Fruit fly (Drosophila melanogaster) whole organism, embryonic: ENCODE data around the gene Zif.

Source experiments
- Abd-B ChIP-seq: fragments of 200-800 bp; sonication (Bioruptor generic); optimal IDR thresholded peaks from 2 replicates; lab custom pipeline; 2018; ENCODE audit warnings: missing biosample characterization, mild to moderate bottlenecking, missing genetic modification characterization, moderate library complexity
- Antp ChIP-seq: fragments of 200-800 bp; sonication (Bioruptor generic); optimal IDR thresholded peaks from 3 replicates; lab custom pipeline; 2016; ENCODE audit warnings: missing biosample characterization, missing genetic modification characterization
- CG10979 ChIP-seq: fragments of 200-800 bp; sonication (Bioruptor generic); optimal IDR thresholded peaks from 2 replicates; lab custom pipeline; 2018; ENCODE audit warnings: missing biosample characterization, mild to moderate bottlenecking, missing genetic modification characterization, moderate library complexity
- CG13775 ChIP-seq: fragments of 200-800 bp; sonication (Bioruptor generic); optimal IDR thresholded peaks from 3 replicates; lab custom pipeline; 2017; ENCODE audit warnings: missing biosample characterization, mild to moderate bottlenecking, missing genetic modification characterization
- CG14965 ChIP-seq: fragments of 200-800 bp; sonication (Bioruptor generic); optimal IDR thresholded peaks from 2 replicates; lab custom pipeline; 2016; ENCODE audit warnings: missing biosample characterization, missing genetic modification characterization, borderline replicate concordance
- CG16779 ChIP-seq: fragments of 200-800 bp; sonication (Bioruptor generic); IDR thresholded peaks from 2 replicates; pipeline ENCODE4 v1.3.6; 2022; ENCODE audit warnings: missing biosample characterization, missing genetic modification characterization
- CG17359 ChIP-seq: fragments of 200-800 bp; sonication (Bioruptor generic); optimal IDR thresholded peaks from 3 replicates; lab custom pipeline; 2018; ENCODE audit warnings: missing biosample characterization, mild to moderate bottlenecking, missing genetic modification characterization, moderate library complexity
- CG17802 ChIP-seq: fragments of 200-800 bp; sonication (Bioruptor generic); optimal IDR thresholded peaks from 2 replicates; lab custom pipeline; 2018; ENCODE audit warnings: missing biosample characterization, mild to moderate bottlenecking, missing genetic modification characterization, moderate library complexity
- CG17829 ChIP-seq: fragments of 200-800 bp; optimal IDR thresholded peaks from 2 replicates; lab custom pipeline; 2019; ENCODE audit warnings: missing biosample characterization, mild to moderate bottlenecking, missing genetic modification characterization, moderate library complexity
- CG18764 ChIP-seq: fragments of 200-800 bp; sonication (Bioruptor generic); optimal IDR thresholded peaks from 3 replicates; lab custom pipeline; 2016; ENCODE audit warnings: missing biosample characterization, missing genetic modification characterization
- CG2678 ChIP-seq: fragments of 200-800 bp; sonication (Bioruptor generic); optimal IDR thresholded peaks from 3 replicates; lab custom pipeline; 2019; ENCODE audit warnings: missing biosample characterization, mild to moderate bottlenecking, missing genetic modification characterization, moderate library complexity
- CG3065 ChIP-seq: fragments of 200-800 bp; sonication (Bioruptor generic); optimal IDR thresholded peaks from 2 replicates; lab custom pipeline; 2016; ENCODE audit warnings: missing biosample characterization, missing genetic modification characterization
- CG4707 ChIP-seq: fragments of 200-800 bp; sonication (Bioruptor generic); optimal IDR thresholded peaks from 2 replicates; lab custom pipeline; 2018; ENCODE audit warnings: missing biosample characterization, mild to moderate bottlenecking, missing genetic modification characterization, moderate library complexity
- CG5180 ChIP-seq: fragments of 200-800 bp; sonication (Bioruptor generic); optimal IDR thresholded peaks from 3 replicates; lab custom pipeline; 2017; ENCODE audit warnings: missing biosample characterization, missing genetic modification characterization, mild to moderate bottlenecking, moderate library complexity, missing genetic modification reagents
- CG7839 ChIP-seq: fragments of 200-800 bp; sonication (Bioruptor generic); optimal IDR thresholded peaks from 3 replicates; lab custom pipeline; 2018; ENCODE audit warnings: missing biosample characterization, mild to moderate bottlenecking, missing genetic modification characterization, moderate library complexity
- CG7987 ChIP-seq: fragments of 200-800 bp; sonication (Bioruptor generic); optimal IDR thresholded peaks from 2 replicates; lab custom pipeline; 2018; ENCODE audit warnings: missing biosample characterization, mild to moderate bottlenecking, missing genetic modification characterization, moderate library complexity
- CG8765 ChIP-seq: fragments of 200-800 bp; sonication (Bioruptor generic); IDR thresholded peaks from 2 replicates; pipeline ENCODE4 v1.3.6; 2022; ENCODE audit warnings: missing biosample characterization, missing genetic modification characterization
- CG9609 ChIP-seq: fragments of 200-800 bp; sonication (Bioruptor generic); optimal IDR thresholded peaks from 3 replicates; lab custom pipeline; 2016; ENCODE audit warnings: missing biosample characterization, missing genetic modification characterization
- Dbx ChIP-seq: fragments of 200-800 bp; sonication (Bioruptor generic); IDR thresholded peaks from 3 replicates; pipeline ENCODE4 v1.3.6; 2022; ENCODE audit warnings: missing biosample characterization, missing genetic modification characterization
- Deaf1 ChIP-seq: fragments of 200-800 bp; optimal IDR thresholded peaks from 3 replicates; lab custom pipeline; 2019; ENCODE audit warnings: missing biosample characterization, mild to moderate bottlenecking, missing genetic modification characterization, moderate library complexity
- E2f2 ChIP-seq: fragments of 200-800 bp; sonication (Bioruptor generic); IDR thresholded peaks from 2 replicates; pipeline ENCODE4 v1.3.6; 2022; ENCODE audit warnings: missing biosample characterization, missing genetic modification characterization
- Hand ChIP-seq: fragments of 200-800 bp; sonication (Bioruptor generic); optimal IDR thresholded peaks from 2 replicates; lab custom pipeline; 2017; ENCODE audit warnings: mild to moderate bottlenecking, missing biosample characterization, missing genetic modification reagents, missing genetic modification characterization
- HmgZ ChIP-seq: fragments of 200-800 bp; sonication (Bioruptor generic); optimal IDR thresholded peaks from 2 replicates; lab custom pipeline; 2018; ENCODE audit warnings: missing biosample characterization, mild to moderate bottlenecking, missing genetic modification characterization
- Lpt ChIP-seq: fragments of >200 bp; optimal IDR thresholded peaks from 2 replicates; lab custom pipeline; 2018; ENCODE audit warnings: missing biosample characterization, missing genetic modification characterization
- Meics ChIP-seq: fragments of 200-800 bp; sonication (Bioruptor generic); optimal IDR thresholded peaks from 2 replicates; lab custom pipeline; 2017; ENCODE audit warnings: missing biosample characterization, mild to moderate bottlenecking, missing genetic modification characterization
- Ssrp ChIP-seq: fragments of 200-800 bp; sonication (Bioruptor generic); optimal IDR thresholded peaks from 2 replicates; lab custom pipeline; 2018; ENCODE audit warnings: missing biosample characterization, mild to moderate bottlenecking, missing genetic modification characterization, moderate library complexity
- Trl ChIP-seq, 3 experiments: fragments of >200 bp in 2 of 3; fragments of 200-800 bp in 1 of 3; sonication (Bioruptor generic) in 1 of 3; optimal IDR thresholded peaks; 2 replicates in 1 of 3; 3 replicates in 2 of 3; lab custom pipeline; 2016 to 2017; ENCODE audit warnings: missing biosample characterization in 1 of 3, missing genetic modification characterization in 1 of 3
- abd-A ChIP-seq: fragments of 200-800 bp; sonication (Bioruptor generic); optimal IDR thresholded peaks from 3 replicates; lab custom pipeline; 2019; ENCODE audit warnings: missing biosample characterization, mild to moderate bottlenecking, missing genetic modification characterization, moderate library complexity
- ci ChIP-seq: fragments of 200-800 bp; sonication (Bioruptor generic); IDR thresholded peaks from 3 replicates; pipeline ENCODE4 v1.3.6; 2022; ENCODE audit warnings: missing biosample characterization, missing genetic modification characterization
- croc ChIP-seq: fragments of 200-800 bp; sonication (Bioruptor generic); conservative IDR thresholded peaks from 3 replicates; pipeline ENCODE4 v1.3.6; 2022; ENCODE audit warnings: missing biosample characterization, missing genetic modification characterization
- dm ChIP-seq: fragments of 200-800 bp; sonication (Bioruptor generic); optimal IDR thresholded peaks from 3 replicates; lab custom pipeline; 2016; ENCODE audit warnings: missing biosample characterization, missing genetic modification characterization
- dmrt11E ChIP-seq: fragments of 200-800 bp; sonication (Bioruptor generic); optimal IDR thresholded peaks from 3 replicates; lab custom pipeline; 2018; ENCODE audit warnings: missing biosample characterization, mild to moderate bottlenecking, missing genetic modification characterization, moderate library complexity
- eyg ChIP-seq: fragments of 200-800 bp; sonication (Bioruptor generic); optimal IDR thresholded peaks from 3 replicates; lab custom pipeline; 2016; ENCODE audit warnings: missing biosample characterization, missing genetic modification characterization
- gem ChIP-seq: fragments of 200-800 bp; sonication (Bioruptor generic); optimal IDR thresholded peaks from 2 replicates; lab custom pipeline; 2019; ENCODE audit warnings: missing biosample characterization, mild to moderate bottlenecking, missing genetic modification characterization, moderate library complexity
- grn ChIP-seq: fragments of 200-800 bp; sonication (Bioruptor generic); optimal IDR thresholded peaks from 3 replicates; lab custom pipeline; 2017; ENCODE audit warnings: missing biosample characterization, missing genetic modification characterization
- gro ChIP-seq: fragments of 200-800 bp; sonication (Bioruptor generic); optimal IDR thresholded peaks from 2 replicates; lab custom pipeline; 2016; ENCODE audit warnings: missing biosample characterization, missing genetic modification characterization
- lov ChIP-seq, 2 experiments: fragments of 200-800 bp in 1 of 2; fragments of >200 bp in 1 of 2; sonication (Bioruptor generic) in 1 of 2; IDR thresholded peaks in 1 of 2; optimal IDR thresholded peaks in 1 of 2; 2 replicates in 1 of 2; 3 replicates in 1 of 2; pipeline versions ENCODE4 v1.3.6 to Lab custom; 2017 to 2022; ENCODE audit warnings: missing biosample characterization in 1 of 2, missing genetic modification characterization in 1 of 2
- mld ChIP-seq: fragments of 200-800 bp; sonication (Bioruptor generic); IDR thresholded peaks from 3 replicates; pipeline ENCODE4 v1.3.6; 2022; ENCODE audit warnings: missing biosample characterization, missing genetic modification characterization; ENCODE audit not compliant: partially characterized antibody
- nom ChIP-seq: fragments of 200-800 bp; sonication (Bioruptor generic); optimal IDR thresholded peaks from 2 replicates; lab custom pipeline; 2017; ENCODE audit warnings: missing biosample characterization, missing genetic modification characterization, mild to moderate bottlenecking, moderate library complexity, missing genetic modification reagents
- pb ChIP-seq: fragments of 200-800 bp; sonication (Bioruptor generic); optimal IDR thresholded peaks from 3 replicates; lab custom pipeline; 2016; ENCODE audit warnings: missing biosample characterization, missing genetic modification characterization
- ranshi ChIP-seq: fragments of 200-800 bp; sonication (Bioruptor generic); IDR thresholded peaks from 2 replicates; pipeline ENCODE4 v1.3.6; 2022; ENCODE audit warnings: missing biosample characterization, missing genetic modification characterization
- row ChIP-seq: fragments of 200-800 bp; sonication (Bioruptor generic); IDR thresholded peaks from 3 replicates; pipeline ENCODE4 v1.3.6; 2022; ENCODE audit warnings: missing biosample characterization, missing genetic modification characterization
- run ChIP-seq: fragments of 200-800 bp; sonication (Bioruptor generic); optimal IDR thresholded peaks from 3 replicates; lab custom pipeline; 2018; ENCODE audit warnings: missing biosample characterization, mild to moderate bottlenecking, missing genetic modification characterization
- sd ChIP-seq: fragments of 200-800 bp; sonication (Bioruptor generic); optimal IDR thresholded peaks from 3 replicates; lab custom pipeline; 2018; ENCODE audit warnings: missing biosample characterization, mild to moderate bottlenecking, missing genetic modification characterization, moderate library complexity
- sens-2 ChIP-seq: fragments of 200-800 bp; sonication (Bioruptor generic); IDR thresholded peaks from 2 replicates; pipeline ENCODE4 v1.3.6; 2022; ENCODE audit warnings: missing biosample characterization, missing genetic modification characterization
- so ChIP-seq: fragments of 200-800 bp; sonication (Bioruptor generic); IDR thresholded peaks from 3 replicates; pipeline ENCODE4 v1.3.6; 2022; ENCODE audit warnings: missing biosample characterization, missing genetic modification characterization
- tna ChIP-seq: fragments of 200-800 bp; sonication (Bioruptor generic); IDR thresholded peaks from 2 replicates; pipeline ENCODE4 v1.3.6; 2022; ENCODE audit warnings: missing biosample characterization, missing genetic modification characterization; ENCODE audit not compliant: partially characterized antibody
- unpg ChIP-seq: fragments of 200-800 bp; sonication (Bioruptor generic); optimal IDR thresholded peaks from 3 replicates; lab custom pipeline; 2018; ENCODE audit warnings: missing biosample characterization, mild to moderate bottlenecking, missing genetic modification characterization, moderate library complexity
- wdn ChIP-seq: fragments of 200-800 bp; sonication (Bioruptor generic); IDR thresholded peaks from 2 replicates; pipeline ENCODE4 v1.3.6; 2022; ENCODE audit warnings: missing biosample characterization, missing genetic modification characterization
- zfh1 ChIP-seq: fragments of 200-800 bp; sonication (Bioruptor generic); IDR thresholded peaks from 3 replicates; pipeline ENCODE4 v1.3.6; 2022; ENCODE audit warnings: missing biosample characterization, missing genetic modification characterization

Zif gene

DNA sequence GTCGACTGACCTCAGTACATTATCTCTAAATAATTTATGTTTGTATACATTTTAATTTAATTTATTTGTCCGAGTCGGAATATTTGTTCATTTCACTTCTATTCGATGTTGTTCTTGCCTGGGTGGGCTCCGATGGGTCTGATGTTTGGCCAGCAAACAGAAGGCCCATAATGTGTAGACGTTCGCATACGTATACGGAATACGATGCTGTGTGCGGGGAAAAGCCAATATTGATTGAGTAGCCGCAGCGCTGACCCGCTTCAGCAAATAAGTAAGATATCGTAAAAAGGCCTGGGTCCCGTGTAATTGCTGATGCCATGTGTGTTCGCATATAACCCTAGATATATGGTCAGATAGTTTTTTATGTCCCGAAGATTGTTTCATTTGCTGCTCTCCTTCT is 47.5 kb downstream of the Zif start (continued):
- no peak for TF ChIP-seq mld
- no peak for TF ChIP-seq croc (GFP tag; lab: Robert Waterston, UW)
- peak; percentile 44 for TF ChIP-seq CG8765
- no peak for TF ChIP-seq gro (GFP tag; lab: Kevin White, UChicago)
- TF ChIP-seq ranshi = no peak
- peak; percentile 24 for TF ChIP-seq Meics
- no peak for TF ChIP-seq CG17829 (tag; lab: Kevin White, UChicago)
- TF ChIP-seq Lpt = no peak
- TF ChIP-seq Ssrp (tag; lab: Kevin White, UChicago) = no peak
- TF ChIP-seq CG10979 (tag; lab: Kevin White, UChicago) = no peak
- TF ChIP-seq CG4707 (GFP tag; lab: Kevin White, UChicago) = peak; percentile 28
- TF ChIP-seq unpg = peak; percentile 61
- no peak for TF ChIP-seq tna
- peak; percentile 77 for TF ChIP-seq ci (GFP tag; lab: Robert Waterston, UW)
- TF ChIP-seq Antp (GFP tag; lab: Kevin White, UChicago) = no peak
- TF ChIP-seq sd (tag; lab: Kevin White, UChicago) = no peak
- TF ChIP-seq CG9609 (GFP tag; lab: Kevin White, UChicago) = peak; percentile 38
- TF ChIP-seq grn = peak; percentile 22
- TF ChIP-seq Trl (optimal IDR thresholded peaks at IDR 0.05; lab: Kevin White, UChicago) = no peak
- TF ChIP-seq Trl (GFP tag; optimal IDR thresholded peaks at IDR 0.05; lab: Kevin White, UChicago) = peak; percentile 70
- peak; percentile 7 for TF ChIP-seq HmgZ (tag; lab: Kevin White, UChicago)
- TF ChIP-seq Hand (GFP tag; lab: Kevin White, UChicago) = no peak
- TF ChIP-seq CG14965 (GFP tag; lab: Kevin White, UChicago) = no peak
- peak; percentile 58 for TF ChIP-seq CG2678 (tag; lab: Kevin White, UChicago)
- no peak for TF ChIP-seq nom (GFP tag; lab: Kevin White, UChicago)
- TF ChIP-seq dmrt11E (tag; lab: Kevin White, UChicago) = peak; percentile 86
- no peak for TF ChIP-seq CG5180 (GFP tag; lab: Kevin White, UChicago)
- no peak for TF ChIP-seq Deaf1 (tag; lab: Kevin White, UChicago)
- TF ChIP-seq sens-2 = peak; percentile 30; the same call in 1 of the 2 replicates
- no peak for TF ChIP-seq eyg (GFP tag; lab: Kevin White, UChicago)
- TF ChIP-seq CG18764 = peak; percentile 12
- no peak for TF ChIP-seq wdn (GFP tag; lab: Robert Waterston, UW)
- TF ChIP-seq abd-A (tag; lab: Kevin White, UChicago) = peak; percentile 59
- TF ChIP-seq CG13775 (GFP tag; lab: Kevin White, UChicago) = peak; percentile 45
- no peak for TF ChIP-seq Abd-B (GFP tag; lab: Kevin White, UChicago)
- TF ChIP-seq CG17359 (tag; lab: Kevin White, UChicago) = peak; percentile 38
- peak; percentile 13 for TF ChIP-seq CG3065 (GFP tag; lab: Kevin White, UChicago)
- TF ChIP-seq lov (optimal IDR thresholded peaks at IDR 0.05; lab: Kevin White, UChicago) = no peak
- 0 out of 3 replicates have a peak, but pooled peaks have one; percentile 52 for TF ChIP-seq lov (GFP tag; IDR thresholded peaks at IDR 0.05; lab: Robert Waterston, UW)
- TF ChIP-seq E2f2 (GFP tag; lab: Robert Waterston, UW) = no peak
- peak; percentile 70 for TF ChIP-seq gem (tag; lab: Kevin White, UChicago)
- TF ChIP-seq so (GFP tag; lab: Robert Waterston, UW) = no peak
- peak; percentile 9 for TF ChIP-seq dm (GFP tag; lab: Kevin White, UChicago)
- no peak for TF ChIP-seq run (tag; lab: Kevin White, UChicago)
- TF ChIP-seq CG7839 = peak; percentile 42
- TF ChIP-seq Dbx (GFP tag; lab: Robert Waterston, UW) = 0 out of 3 replicates have a peak, but pooled peaks have one; percentile 26
- TF ChIP-seq CG7987 = no peak
- no peak for TF ChIP-seq pb
- peak; percentile 57; the same call in 2 of the 3 replicates for TF ChIP-seq zfh1 (GFP tag; lab: Robert Waterston, UW)
- TF ChIP-seq CG16779 (GFP tag; lab: Robert Waterston, UW) = no peak
- TF ChIP-seq CG17802 = no peak
- TF ChIP-seq row (GFP tag; lab: Robert Waterston, UW) = no peak
